Fruit fly (Drosophila melanogaster) whole organism, embryonic: ENCODE measurements around the gene galene.
"Not testable (repeated sequence)": the region's sequence is repeated elsewhere in the genome, so short reads cannot be mapped to it uniquely, and the experiment has no call there.

Experiments used
- CG11247 ChIP-seq: fragments of 200-800 bp; sonication (Bioruptor generic); IDR thresholded peaks from 2 replicates; pipeline ENCODE4 v1.3.6; 2022; ENCODE audit warnings: missing biosample characterization, missing genetic modification characterization
- CG11695 ChIP-seq: fragments of 200-800 bp; sonication (Bioruptor generic); IDR thresholded peaks from 3 replicates; pipeline ENCODE4 v1.3.6; 2022; ENCODE audit warnings: missing biosample characterization, missing genetic modification characterization
- CG12744 ChIP-seq: fragments of 200-800 bp; sonication (Bioruptor generic); optimal IDR thresholded peaks from 2 replicates; lab custom pipeline; 2016; ENCODE audit warnings: missing biosample characterization, missing genetic modification characterization
- CG14014 ChIP-seq: fragments of 200-800 bp; sonication (Bioruptor generic); IDR thresholded peaks from 2 replicates; pipeline ENCODE4 v1.3.6; 2022; ENCODE audit warnings: missing biosample characterization, missing genetic modification characterization
- CG16813 ChIP-seq: fragments of 200-800 bp; sonication (Bioruptor generic); IDR thresholded peaks from 3 replicates; pipeline ENCODE4 v1.3.6; 2022; ENCODE audit warnings: missing biosample characterization, missing genetic modification characterization; ENCODE audit not compliant: partially characterized antibody
- CG18011 ChIP-seq: fragments of 200-800 bp; sonication (Bioruptor generic); optimal IDR thresholded peaks from 2 replicates; lab custom pipeline; 2017; ENCODE audit warnings: missing biosample characterization, missing genetic modification characterization, mild to moderate bottlenecking, moderate library complexity, missing genotype
- CG2120 ChIP-seq: fragments of 200-800 bp; sonication (Bioruptor generic); optimal IDR thresholded peaks from 3 replicates; lab custom pipeline; 2016; ENCODE audit warnings: missing biosample characterization, missing genetic modification characterization
- CG2199 ChIP-seq: fragments of 200-800 bp; sonication (Bioruptor generic); IDR thresholded peaks from 3 replicates; pipeline ENCODE4 v1.3.6; 2022; ENCODE audit warnings: missing biosample characterization, missing genetic modification characterization
- CG4424 ChIP-seq: fragments of 200-800 bp; sonication (Bioruptor generic); optimal IDR thresholded peaks from 3 replicates; lab custom pipeline; 2016; ENCODE audit warnings: missing biosample characterization, missing genetic modification characterization
- CkIIα-i1 ChIP-seq: fragments of 200-800 bp; sonication (Bioruptor generic); IDR thresholded peaks from 2 replicates; pipeline ENCODE4 v1.3.6; 2022; ENCODE audit warnings: missing biosample characterization, missing genetic modification characterization
- Deaf1 ChIP-seq: fragments of 200-800 bp; optimal IDR thresholded peaks from 3 replicates; lab custom pipeline; 2019; ENCODE audit warnings: missing biosample characterization, mild to moderate bottlenecking, missing genetic modification characterization, moderate library complexity
- Dip3 ChIP-seq: fragments of 200-800 bp; sonication (Bioruptor generic); optimal IDR thresholded peaks from 3 replicates; lab custom pipeline; 2016; ENCODE audit warnings: missing biosample characterization, missing genetic modification characterization
- HmgZ ChIP-seq: fragments of 200-800 bp; sonication (Bioruptor generic); optimal IDR thresholded peaks from 2 replicates; lab custom pipeline; 2018; ENCODE audit warnings: missing biosample characterization, mild to moderate bottlenecking, missing genetic modification characterization
- Hr3 ChIP-seq: fragments of 200-800 bp; sonication (Bioruptor generic); optimal IDR thresholded peaks from 3 replicates; lab custom pipeline; 2016; ENCODE audit warnings: missing biosample characterization, missing genetic modification characterization
- Hr39 ChIP-seq: fragments of >200 bp; optimal IDR thresholded peaks from 2 replicates; lab custom pipeline; 2017
- NC2α ChIP-seq: fragments of 200-800 bp; sonication (Bioruptor generic); optimal IDR thresholded peaks from 2 replicates; lab custom pipeline; 2016; ENCODE audit warnings: missing biosample characterization, missing genetic modification characterization
- Optix ChIP-seq: fragments of 200-800 bp; sonication (Bioruptor generic); IDR thresholded peaks from 3 replicates; pipeline ENCODE4 v1.3.6; 2022; ENCODE audit warnings: missing biosample characterization, missing genetic modification characterization
- Pdp1 ChIP-seq, 2 experiments: fragments of 200-800 bp; sonication (Bioruptor generic); optimal IDR thresholded peaks; 3 replicates each; lab custom pipeline; 2016; ENCODE audit warnings: missing biosample characterization in 2 of 2, missing genetic modification characterization in 2 of 2, mild to moderate bottlenecking in 1 of 2, moderate library complexity in 1 of 2
- Sin3A ChIP-seq: fragments of >200 bp; optimal IDR thresholded peaks from 2 replicates; lab custom pipeline; 2018
- btn ChIP-seq: fragments of 200-800 bp; sonication (Bioruptor generic); optimal IDR thresholded peaks from 2 replicates; lab custom pipeline; 2016; ENCODE audit warnings: missing biosample characterization, missing genetic modification characterization
- exex ChIP-seq: fragments of 200-800 bp; sonication (Bioruptor generic); optimal IDR thresholded peaks from 4 replicates; lab custom pipeline; 2018; ENCODE audit warnings: missing biosample characterization, mild to moderate bottlenecking, missing genetic modification characterization, moderate library complexity
- grn ChIP-seq: fragments of 200-800 bp; sonication (Bioruptor generic); optimal IDR thresholded peaks from 3 replicates; lab custom pipeline; 2017; ENCODE audit warnings: missing biosample characterization, missing genetic modification characterization
- nau ChIP-seq: fragments of 200-800 bp; sonication (Bioruptor generic); optimal IDR thresholded peaks from 3 replicates; lab custom pipeline; 2017; ENCODE audit warnings: missing biosample characterization, mild to moderate bottlenecking, missing genetic modification characterization, missing genetic modification reagents
- org-1 ChIP-seq: fragments of 200-800 bp; sonication (Bioruptor generic); optimal IDR thresholded peaks from 2 replicates; lab custom pipeline; 2017; ENCODE audit warnings: missing biosample characterization, missing genetic modification characterization
- pros ChIP-seq: fragments of 200-800 bp; sonication (Bioruptor generic); optimal IDR thresholded peaks from 3 replicates; lab custom pipeline; 2019; ENCODE audit warnings: missing biosample characterization, mild to moderate bottlenecking, missing genetic modification characterization, moderate library complexity
- sr ChIP-seq: fragments of 200-800 bp; sonication (Bioruptor generic); IDR thresholded peaks from 3 replicates; pipeline ENCODE4 v1.3.6; 2022; ENCODE audit warnings: missing biosample characterization, missing genetic modification characterization
- sug ChIP-seq: fragments of 200-800 bp; optimal IDR thresholded peaks from 2 replicates; lab custom pipeline; 2019; ENCODE audit warnings: missing biosample characterization, mild to moderate bottlenecking, missing genetic modification characterization, moderate library complexity

The galene gene

dm6 chr3L:1227303-1227797 is 8.2 kb upstream of the galene start, which contains the start of gene LysS:
LysS (plus strand) TSS chr3L:1227747.
- TF ChIP-seq Optix (GFP tag; lab: Robert Waterston, UW) (no peak), grn (GFP tag; lab: Kevin White, UChicago) (peak; percentile 23), CG2199 (GFP tag; lab: Robert Waterston, UW) (0 out of 3 replicates have a peak, but pooled peaks have one; percentile 36), CG18011 (peak; percentile 3), exex (tag; lab: Kevin White, UChicago) (peak; percentile 58)
- TF ChIP-seq, all 482 proteins: peak for 4

dm6 chr3L:1232582-1232981 is 2.9 kb upstream of the galene start, which contains the start of gene CG33965:
CG33965 (plus strand) TSS chr3L:1232882.
- TF ChIP-seq Dip3 (GFP tag; lab: Kevin White, UChicago): no peak
- no peak for TF ChIP-seq btn (GFP tag; lab: Kevin White, UChicago)
- no peak for TF ChIP-seq nau (GFP tag; lab: Kevin White, UChicago)
- TF ChIP-seq exex (tag; lab: Kevin White, UChicago): peak; percentile 65
- TF ChIP-seq Sin3A (lab: Kevin White, UChicago): no peak
- no peak for TF ChIP-seq CG11695 (GFP tag; lab: Robert Waterston, UW)
- no peak for TF ChIP-seq CkIIα-i1 (GFP tag; lab: Robert Waterston, UW)

dm6 chr3L:1233830-1234229 is 1.7 kb upstream of the galene start, which contains the start of gene CG33966:
CG33966 (plus strand) TSS chr3L:1234130.
- TF ChIP-seq pros (GFP tag; lab: Kevin White, UChicago) (no peak), sug (tag; lab: Kevin White, UChicago) (peak; percentile 36), CG2120 (GFP tag; lab: Kevin White, UChicago) (no peak), Deaf1 (tag; lab: Kevin White, UChicago) (peak; percentile 2), HmgZ (tag; lab: Kevin White, UChicago) (peak; percentile 22), exex (tag; lab: Kevin White, UChicago) (peak; percentile 43)

dm6 chr3L:1238219-1238618 is 2.7 kb downstream of the galene start, which contains the start of gene CG9192:
CG9192 (minus strand) TSS chr3L:1238319.
- 0 out of 2 replicates have a peak, but pooled peaks have one; percentile 27 for TF ChIP-seq CG11247 (GFP tag; lab: Robert Waterston, UW)
- no peak for TF ChIP-seq org-1 (GFP tag; lab: Kevin White, UChicago)
- TF ChIP-seq Deaf1 (tag; lab: Kevin White, UChicago): peak; percentile 43
- peak in 1 of 2 experiments; percentile 84 for TF ChIP-seq Pdp1 (GFP tag; optimal IDR thresholded peaks at IDR 0.05; lab: Kevin White, UChicago)
- no peak for TF ChIP-seq Hr39 (lab: Kevin White, UChicago)
- TF ChIP-seq CG16813 (GFP tag; lab: Robert Waterston, UW): no peak

dm6 chr3L:1245810-1246209 is 10.3 kb downstream of the galene start, which contains the start of gene Klp61F:
Klp61F (minus strand) TSS chr3L:1245910.
- not testable (repeated sequence) for TF ChIP-seq CG12744 (GFP tag; lab: Kevin White, UChicago); CG14014 (GFP tag; lab: Robert Waterston, UW); NC2α (GFP tag; lab: Kevin White, UChicago)
- TF ChIP-seq, all 482 proteins: peak for 0; not testable (repeated sequence) for 482

- TF ChIP-seq sr, CG4424, Hr3: not testable (repeated sequence)
Observed at dm6 chr3L:1246823-1247222, 11.3 kb downstream of the galene start, which contains the start of gene CG32318. CG32318 (minus strand) TSS chr3L:1246923.
